Worm (Caenorhabditis elegans) whole organism, L1 larva: ENCODE measurements around the gene oac-12.
A peak's percentile ranks its signal among the peaks of the same experiment; 100 is the strongest.

ENCODE experiments used
- C16A3.4 ChIP-seq: fragments of 150-350 bp; optimal IDR thresholded peaks from 2 replicates; lab custom pipeline; 2014; ENCODE audit warnings: missing biosample characterization, missing genetic modification characterization
- C34B4.2 ChIP-seq: sonication (generic microtip); optimal IDR thresholded peaks from 2 replicates; lab custom pipeline; 2017; ENCODE audit warnings: mild to moderate bottlenecking, missing genetic modification characterization, missing compliant biosample characterization
- Y116A8C.19 ChIP-seq: sonication (generic microtip); optimal IDR thresholded peaks from 2 replicates; lab custom pipeline; 2016; ENCODE audit warnings: missing compliant biosample characterization, missing genetic modification characterization, borderline replicate concordance
- alr-1 ChIP-seq: fragments of 200-800 bp; sonication (Bioruptor generic); optimal IDR thresholded peaks from 2 replicates; lab custom pipeline; 2018; ENCODE audit warnings: borderline replicate concordance, mild to moderate bottlenecking, missing genetic modification characterization, missing compliant biosample characterization
- aly-2 ChIP-seq: fragments of 150-350 bp; optimal IDR thresholded peaks from 2 replicates; lab custom pipeline; 2014; ENCODE audit warnings: missing biosample characterization, missing genetic modification characterization
- ama-1 ChIP-seq: fragments of 150-350 bp; optimal IDR thresholded peaks from 2 replicates; lab custom pipeline; 2014
- blmp-1 ChIP-seq: fragments of 150-350 bp; optimal IDR thresholded peaks from 2 replicates; lab custom pipeline; 2014; ENCODE audit warnings: missing biosample characterization, missing genetic modification characterization
- ceh-63 ChIP-seq: fragments of 200-800 bp; sonication (Bioruptor generic); optimal IDR thresholded peaks from 2 replicates; lab custom pipeline; 2018; ENCODE audit warnings: mild to moderate bottlenecking, missing genetic modification characterization, missing compliant biosample characterization
- ceh-8 ChIP-seq: fragments of 200-800 bp; sonication (Bioruptor generic); optimal IDR thresholded peaks from 2 replicates; lab custom pipeline; 2018; ENCODE audit warnings: mild to moderate bottlenecking, missing genetic modification characterization, moderate library complexity, missing compliant biosample characterization
- ceh-82 ChIP-seq, 3 experiments: fragments of 150-350 bp in 1 of 3; sonication (generic microtip) in 2 of 3; optimal IDR thresholded peaks; 2 replicates each; lab custom pipeline; 2014 to 2017; ENCODE audit warnings: missing biosample characterization in 3 of 3, missing genetic modification characterization in 3 of 3
- ceh-90 ChIP-seq: sonication (generic microtip); optimal IDR thresholded peaks from 2 replicates; lab custom pipeline; 2016; ENCODE audit warnings: missing genetic modification characterization, missing compliant biosample characterization
- dpl-1 ChIP-seq, 3 experiments: fragments of 150-350 bp in 2 of 3; sonication (generic microtip) in 1 of 3; optimal IDR thresholded peaks; 2 replicates each; lab custom pipeline; 2014 to 2017; ENCODE audit warnings: missing biosample characterization in 3 of 3, missing genetic modification characterization in 3 of 3, missing genetic modification reagents in 3 of 3
- dsc-1 ChIP-seq: sonication (generic microtip); optimal IDR thresholded peaks from 2 replicates; lab custom pipeline; 2016; ENCODE audit warnings: mild to moderate bottlenecking, missing genetic modification characterization, missing compliant biosample characterization
- efl-1 ChIP-seq, 4 experiments: fragments of 150-350 bp; optimal IDR thresholded peaks in 3 of 4; peaks in 1 of 4; 1 replicate in 1 of 4; 2 replicates in 3 of 4; lab custom pipeline; 2014; ENCODE audit warnings: missing biosample characterization in 2 of 4, missing genetic modification characterization in 2 of 4, missing genetic modification reagents in 2 of 4
- efl-3 ChIP-seq: fragments of 200-800 bp; sonication (Bioruptor generic); optimal IDR thresholded peaks from 2 replicates; lab custom pipeline; 2018; ENCODE audit warnings: mild to moderate bottlenecking, missing genetic modification characterization, missing compliant biosample characterization
- egl-13 ChIP-seq: sonication (generic microtip); optimal IDR thresholded peaks from 2 replicates; lab custom pipeline; 2016; ENCODE audit warnings: missing genotype, missing genetic modification reagents, missing genetic modification characterization, missing compliant biosample characterization
- elt-3 ChIP-seq, 6 experiments: fragments of 150-350 bp in 1 of 6; sonication (generic microtip); optimal IDR thresholded peaks; 2 replicates each; lab custom pipeline; 2017 to 2018; ENCODE audit warnings: missing biosample characterization in 6 of 6, missing genetic modification characterization in 6 of 6, inconsistent platforms in 1 of 6
- ets-5 ChIP-seq: fragments of 200-800 bp; sonication (Bioruptor generic); IDR thresholded peaks from 2 replicates; pipeline ENCODE4 v1.3.6; 2022; ENCODE audit warnings: missing genetic modification characterization, missing compliant biosample characterization
- fkh-10 ChIP-seq: sonication (generic microtip); optimal IDR thresholded peaks from 2 replicates; lab custom pipeline; 2017; ENCODE audit warnings: missing biosample characterization, missing genetic modification reagents, missing genetic modification characterization
- fkh-4 ChIP-seq: sonication (generic microtip); optimal IDR thresholded peaks from 2 replicates; lab custom pipeline; 2016; ENCODE audit warnings: missing compliant biosample characterization, missing genetic modification characterization, borderline replicate concordance
- fkh-8 ChIP-seq: sonication (generic microtip); optimal IDR thresholded peaks from 2 replicates; lab custom pipeline; 2016; ENCODE audit warnings: mild to moderate bottlenecking, missing genetic modification characterization, missing compliant biosample characterization
- hlh-17 ChIP-seq: fragments of 200-800 bp; sonication (Bioruptor generic); optimal IDR thresholded peaks from 2 replicates; lab custom pipeline; 2018; ENCODE audit warnings: missing genetic modification characterization, mild to moderate bottlenecking, missing compliant biosample characterization, moderate library complexity, borderline replicate concordance
- isw-1 ChIP-seq: fragments of 200-800 bp; sonication (Bioruptor generic); IDR thresholded peaks from 2 replicates; pipeline ENCODE4 v1.3.6; 2022; ENCODE audit warnings: missing genetic modification characterization, missing compliant biosample characterization
- lin-14 ChIP-seq: fragments of 200-800 bp; sonication (Bioruptor generic); optimal IDR thresholded peaks from 2 replicates; lab custom pipeline; 2018; ENCODE audit warnings: mild to moderate bottlenecking, missing genetic modification characterization, moderate library complexity, missing compliant biosample characterization
- lin-15B ChIP-seq: fragments of 150-350 bp; sonication (generic microtip); optimal IDR thresholded peaks from 3 replicates; lab custom pipeline; 2014; ENCODE audit warnings: missing biosample characterization, missing genetic modification characterization
- lin-39 ChIP-seq: fragments of 150-350 bp; optimal IDR thresholded peaks from 2 replicates; lab custom pipeline; 2014; ENCODE audit warnings: missing biosample characterization, missing genetic modification reagents, missing genetic modification characterization
- lir-3 ChIP-seq: sonication (generic microtip); optimal IDR thresholded peaks from 2 replicates; lab custom pipeline; 2016; ENCODE audit warnings: mild to moderate bottlenecking, missing genetic modification characterization, moderate library complexity, missing compliant biosample characterization; ENCODE audit not compliant: poor library complexity
- lsy-2 ChIP-seq, 2 experiments: fragments of 150-350 bp; optimal IDR thresholded peaks; 2 replicates each; lab custom pipeline; 2014; ENCODE audit warnings: missing biosample characterization in 2 of 2, missing genetic modification characterization in 2 of 2
- mdl-1 ChIP-seq, 2 experiments: fragments of 150-350 bp; optimal IDR thresholded peaks; 2 replicates each; lab custom pipeline; 2014 to 2017; ENCODE audit warnings: missing biosample characterization in 2 of 2, missing genetic modification characterization in 2 of 2, inconsistent platforms in 1 of 2
- mef-2 ChIP-seq: fragments of 150-350 bp; optimal IDR thresholded peaks from 2 replicates; lab custom pipeline; 2014; ENCODE audit warnings: missing biosample characterization, missing genetic modification characterization
- mep-1 ChIP-seq: fragments of 150-350 bp; optimal IDR thresholded peaks from 2 replicates; lab custom pipeline; 2014; ENCODE audit warnings: missing biosample characterization, missing genetic modification characterization
- nhr-19 ChIP-seq: fragments of 200-800 bp; sonication (Bioruptor generic); conservative IDR thresholded peaks from 2 replicates; pipeline ENCODE4 v1.3.6; 2022; ENCODE audit warnings: missing genetic modification characterization, missing compliant biosample characterization
- nhr-20 ChIP-seq: sonication (generic microtip); optimal IDR thresholded peaks from 2 replicates; lab custom pipeline; 2016; ENCODE audit warnings: mild to moderate bottlenecking, missing genetic modification characterization, missing compliant biosample characterization
- nhr-28 ChIP-seq: fragments of 150-350 bp; optimal IDR thresholded peaks from 2 replicates; lab custom pipeline; 2014; ENCODE audit warnings: missing biosample characterization, missing genetic modification characterization
- nhr-47 ChIP-seq: sonication (generic microtip); optimal IDR thresholded peaks from 2 replicates; lab custom pipeline; 2016; ENCODE audit warnings: mild to moderate bottlenecking, missing genetic modification characterization, moderate library complexity, missing compliant biosample characterization
- nhr-71 ChIP-seq: sonication (generic microtip); optimal IDR thresholded peaks from 2 replicates; lab custom pipeline; 2016; ENCODE audit warnings: mild to moderate bottlenecking, missing genetic modification characterization, moderate library complexity, missing compliant biosample characterization
- nhr-84 ChIP-seq: sonication (generic microtip); optimal IDR thresholded peaks from 2 replicates; lab custom pipeline; 2017; ENCODE audit warnings: missing biosample characterization, missing genetic modification characterization
- nhr-85 ChIP-seq: sonication (generic microtip); peaks from one replicate; lab custom pipeline; 2016; ENCODE audit warnings: missing genetic modification characterization, inconsistent platforms, missing compliant biosample characterization
- nhr-90 ChIP-seq: sonication (generic microtip); optimal IDR thresholded peaks from 2 replicates; lab custom pipeline; 2016; ENCODE audit warnings: mild to moderate bottlenecking, missing genetic modification characterization, missing compliant biosample characterization; ENCODE audit not compliant: poor library complexity
- pag-3 ChIP-seq: sonication (generic microtip); optimal IDR thresholded peaks from 2 replicates; lab custom pipeline; 2017; ENCODE audit warnings: missing genetic modification characterization, mild to moderate bottlenecking, missing compliant biosample characterization, antibody characterized with exemption, borderline replicate concordance; ENCODE audit not compliant: insufficient read depth
- pqm-1 ChIP-seq: sonication (generic microtip); optimal IDR thresholded peaks from 3 replicates; lab custom pipeline; 2017; ENCODE audit warnings: missing biosample characterization, missing genetic modification characterization
- skn-1 ChIP-seq: fragments of 150-350 bp; optimal IDR thresholded peaks from 2 replicates; lab custom pipeline; 2014; ENCODE audit warnings: missing biosample characterization, missing genetic modification characterization
- snu-23 ChIP-seq: sonication (generic microtip); optimal IDR thresholded peaks from 2 replicates; lab custom pipeline; 2016; ENCODE audit warnings: missing genetic modification characterization, missing compliant biosample characterization
- sox-4 ChIP-seq: sonication (generic microtip); optimal IDR thresholded peaks from 2 replicates; lab custom pipeline; 2016; ENCODE audit warnings: missing genetic modification characterization, missing compliant biosample characterization
- sptf-1 ChIP-seq: fragments of 150-350 bp; optimal IDR thresholded peaks from 2 replicates; lab custom pipeline; 2014; ENCODE audit warnings: missing biosample characterization, missing genetic modification characterization
- swsn-7 ChIP-seq: sonication (generic microtip); optimal IDR thresholded peaks from 2 replicates; lab custom pipeline; 2016; ENCODE audit warnings: missing genetic modification characterization, missing compliant biosample characterization
- tlp-1 ChIP-seq: fragments of 150-350 bp; optimal IDR thresholded peaks from 2 replicates; lab custom pipeline; 2014; ENCODE audit warnings: missing biosample characterization, missing genetic modification characterization
- unc-30 ChIP-seq: sonication (generic microtip); optimal IDR thresholded peaks from 2 replicates; lab custom pipeline; 2017; ENCODE audit warnings: missing biosample characterization, missing genetic modification characterization
- unc-86 ChIP-seq: sonication (generic microtip); optimal IDR thresholded peaks from 2 replicates; lab custom pipeline; 2016; ENCODE audit warnings: missing genetic modification characterization, missing compliant biosample characterization
- unc-98 ChIP-seq: fragments of 200-800 bp; sonication (Bioruptor generic); IDR thresholded peaks from 2 replicates; pipeline ENCODE4 v1.3.6; 2022; ENCODE audit warnings: missing genetic modification characterization, missing compliant biosample characterization
- xbp-1 ChIP-seq: sonication (generic microtip); optimal IDR thresholded peaks from 2 replicates; lab custom pipeline; 2016; ENCODE audit warnings: missing genetic modification characterization, missing compliant biosample characterization
- ztf-11 ChIP-seq, 2 experiments: sonication (generic microtip); optimal IDR thresholded peaks; 2 replicates each; lab custom pipeline; 2016 to 2017; ENCODE audit warnings: missing genetic modification characterization in 2 of 2, missing biosample characterization in 1 of 2, missing compliant biosample characterization in 1 of 2
- ztf-4 ChIP-seq: fragments of 150-350 bp; optimal IDR thresholded peaks from 2 replicates; lab custom pipeline; 2014; ENCODE audit warnings: missing biosample characterization, missing genetic modification characterization

The oac-12 gene

ce11 chrV:4357369-4357768, 25.0 kb upstream of the oac-12 start (continued):
- TF ChIP-seq lir-3 (tag; lab: Kevin White, UChicago) = no peak
- TF ChIP-seq elt-3 (tag; optimal IDR thresholded peaks at IDR 0.05; lab: Kevin White, UChicago) = no peak
- peak; percentile 80 for TF ChIP-seq lin-14 (GFP tag; lab: Kevin White, UChicago)
- TF ChIP-seq pag-3 (tag; lab: Kevin White, UChicago) = no peak
- TF ChIP-seq swsn-7 = no peak
- no peak for TF ChIP-seq sox-4 (tag; lab: Kevin White, UChicago)
- no peak for TF ChIP-seq nhr-85 (tag; lab: Kevin White, UChicago)
- TF ChIP-seq tlp-1 (tag; lab: Kevin White, UChicago) = no peak
- TF ChIP-seq mdl-1 (tag; optimal IDR thresholded peaks at IDR 0.05; lab: Kevin White, UChicago) = no peak
- TF ChIP-seq dpl-1 (GFP tag; optimal IDR thresholded peaks at IDR 0.05; lab: Kevin White, UChicago) = no peak
- TF ChIP-seq xbp-1 (tag; lab: Kevin White, UChicago) = no peak
- TF ChIP-seq nhr-71 (tag; lab: Kevin White, UChicago) = peak; percentile 46
- no peak for TF ChIP-seq pqm-1 (tag; lab: Kevin White, UChicago)
- no peak for TF ChIP-seq ceh-90 (tag; lab: Kevin White, UChicago)
- TF ChIP-seq C16A3.4 (tag; lab: Kevin White, UChicago) = no peak
- no peak for TF ChIP-seq nhr-20
- peak in 2 of 3 experiments; percentile 15 to 56 for TF ChIP-seq ceh-82 (tag; optimal IDR thresholded peaks at IDR 0.05; lab: Kevin White, UChicago)
- TF ChIP-seq nhr-84 (tag; lab: Kevin White, UChicago) = no peak
- TF ChIP-seq ceh-8 (GFP tag; lab: Kevin White, UChicago) = peak; percentile 49
- TF ChIP-seq ztf-4 (tag; lab: Kevin White, UChicago) = no peak
- no peak for TF ChIP-seq lin-39
- TF ChIP-seq lsy-2 (tag; optimal IDR thresholded peaks at IDR 0.05; lab: Kevin White, UChicago) = peak in 1 of 2 experiments; percentile 36
- peak; percentile 22 for TF ChIP-seq nhr-47 (tag; lab: Kevin White, UChicago)
- TF ChIP-seq aly-2 (tag; lab: Kevin White, UChicago) = no peak
- no peak for TF ChIP-seq fkh-10 (GFP tag; lab: Kevin White, UChicago)
- TF ChIP-seq efl-1 (optimal IDR thresholded peaks at IDR 0.05; lab: Kevin White, UChicago) = no peak
- TF ChIP-seq efl-1 (GFP tag; optimal IDR thresholded peaks at IDR 0.05 in 1 of 2; lab: Kevin White, UChicago) = no peak
- no peak for TF ChIP-seq alr-1 (tag; lab: Kevin White, UChicago)
- no peak for TF ChIP-seq ets-5 (GFP tag; lab: Robert Waterston, UW)
- no peak for TF ChIP-seq Y116A8C.19 (tag; lab: Kevin White, UChicago)
- no peak for TF ChIP-seq ama-1 (lab: Kevin White, UChicago)
- no peak for TF ChIP-seq efl-3 (GFP tag; lab: Kevin White, UChicago)
- peak; percentile 38 for TF ChIP-seq skn-1
- no peak for TF ChIP-seq ztf-11 (tag; optimal IDR thresholded peaks at IDR 0.05; lab: Kevin White, UChicago)
- TF ChIP-seq unc-30 (tag; lab: Kevin White, UChicago) = no peak
- TF ChIP-seq fkh-4 = no peak
- no peak for TF ChIP-seq nhr-90 (tag; lab: Kevin White, UChicago)
- peak; percentile 7 for TF ChIP-seq mep-1 (tag; lab: Kevin White, UChicago)
- no peak for TF ChIP-seq egl-13 (tag; lab: Kevin White, UChicago)
- no peak for TF ChIP-seq nhr-19 (GFP tag; lab: Robert Waterston, UW)
- no peak for TF ChIP-seq dsc-1 (tag; lab: Kevin White, UChicago)
- no peak for TF ChIP-seq hlh-17 (GFP tag; lab: Kevin White, UChicago)
- no peak for TF ChIP-seq unc-86 (tag; lab: Kevin White, UChicago)
- no peak for TF ChIP-seq fkh-8 (tag; lab: Kevin White, UChicago)
- peak; percentile 93 for TF ChIP-seq blmp-1 (tag; lab: Kevin White, UChicago)
- TF ChIP-seq snu-23 (GFP tag; lab: Kevin White, UChicago) = no peak
- TF ChIP-seq mef-2 (tag; lab: Kevin White, UChicago) = no peak
- TF ChIP-seq C34B4.2 = no peak
- TF ChIP-seq lin-15B (tag; lab: Kevin White, UChicago) = no peak
- TF ChIP-seq sptf-1 (tag; lab: Kevin White, UChicago) = no peak
- no peak for TF ChIP-seq nhr-28 (tag; lab: Kevin White, UChicago)
- TF ChIP-seq unc-98 (GFP tag; lab: Robert Waterston, UW) = no peak
- TF ChIP-seq ceh-63 (GFP tag; lab: Kevin White, UChicago) = no peak
- TF ChIP-seq isw-1 (GFP tag; lab: Robert Waterston, UW) = no peak
